Worm (Caenorhabditis elegans) whole organism, late embryonic: ENCODE results near the gene W04E12.9.

Experiments used
- ama-1 ChIP-seq: fragments of 150-350 bp; optimal IDR thresholded peaks from 2 replicates; lab custom pipeline; 2014
- dve-1 ChIP-seq: sonication (generic microtip); optimal IDR thresholded peaks from 2 replicates; lab custom pipeline; 2017; ENCODE audit warnings: antibody characterized with exemption, mild to moderate bottlenecking, missing genetic modification characterization, missing compliant biosample characterization
- elt-4 ChIP-seq: sonication (generic microtip); optimal IDR thresholded peaks from 2 replicates; lab custom pipeline; 2016; ENCODE audit warnings: missing genetic modification characterization, missing compliant biosample characterization
- fkh-6 ChIP-seq: sonication (generic microtip); optimal IDR thresholded peaks from 2 replicates; lab custom pipeline; 2016; ENCODE audit warnings: missing genetic modification characterization, missing compliant biosample characterization
- nfya-1 ChIP-seq: sonication (generic microtip); optimal IDR thresholded peaks from 2 replicates; lab custom pipeline; 2017; ENCODE audit warnings: missing genetic modification characterization, mild to moderate bottlenecking, missing compliant biosample characterization, antibody characterized with exemption, moderate library complexity
- pqm-1 ChIP-seq: sonication (generic microtip); optimal IDR thresholded peaks from 2 replicates; lab custom pipeline; 2016; ENCODE audit warnings: missing genetic modification characterization, missing compliant biosample characterization
- unc-3 ChIP-seq, 2 experiments: fragments of 200-800 bp in 1 of 2; sonication (Bioruptor generic) in 1 of 2; sonication (generic microtip) in 1 of 2; conservative IDR thresholded peaks in 1 of 2; optimal IDR thresholded peaks in 1 of 2; 2 replicates each; pipeline versions ENCODE4 v1.3.6 to Lab custom; 2016 to 2022; ENCODE audit warnings: missing compliant biosample characterization in 2 of 2, missing genetic modification characterization in 2 of 2, missing genetic modification reagents in 1 of 2

ce11 chrV:19754331-19754730, 2.0 kb upstream of the W04E12.9 start:
- TF ChIP-seq ama-1 (lab: Kevin White, UChicago), result no peak
- TF ChIP-seq dve-1 (tag; lab: Kevin White, UChicago), result no peak
- TF ChIP-seq fkh-6 (tag; lab: Kevin White, UChicago), result no peak
- no peak for TF ChIP-seq pqm-1
- TF ChIP-seq unc-3 (GFP tag; conservative IDR thresholded peaks at IDR 0.05; lab: Robert Waterston, UW), result no peak
- TF ChIP-seq unc-3 (tag; optimal IDR thresholded peaks at IDR 0.05; lab: Kevin White, UChicago), result no peak
- TF ChIP-seq nfya-1 (tag; lab: Kevin White, UChicago), result no peak
- TF ChIP-seq elt-4 (tag; lab: Kevin White, UChicago), result no peak
